Fruit fly (Drosophila melanogaster) whole organism, wandering third instar larva: ENCODE measurements around the gene Alp10.

Source experiments
- CG9705 ChIP-seq: fragments of 200-800 bp; sonication (Bioruptor generic); optimal IDR thresholded peaks from 2 replicates; lab custom pipeline; 2018; ENCODE audit warnings: missing biosample characterization, mild to moderate bottlenecking, missing genetic modification characterization
- Dfd ChIP-seq: fragments of >200 bp; optimal IDR thresholded peaks from 2 replicates; lab custom pipeline; 2017; ENCODE audit warnings: missing biosample characterization, missing genetic modification characterization

Gene Alp10

DNA sequence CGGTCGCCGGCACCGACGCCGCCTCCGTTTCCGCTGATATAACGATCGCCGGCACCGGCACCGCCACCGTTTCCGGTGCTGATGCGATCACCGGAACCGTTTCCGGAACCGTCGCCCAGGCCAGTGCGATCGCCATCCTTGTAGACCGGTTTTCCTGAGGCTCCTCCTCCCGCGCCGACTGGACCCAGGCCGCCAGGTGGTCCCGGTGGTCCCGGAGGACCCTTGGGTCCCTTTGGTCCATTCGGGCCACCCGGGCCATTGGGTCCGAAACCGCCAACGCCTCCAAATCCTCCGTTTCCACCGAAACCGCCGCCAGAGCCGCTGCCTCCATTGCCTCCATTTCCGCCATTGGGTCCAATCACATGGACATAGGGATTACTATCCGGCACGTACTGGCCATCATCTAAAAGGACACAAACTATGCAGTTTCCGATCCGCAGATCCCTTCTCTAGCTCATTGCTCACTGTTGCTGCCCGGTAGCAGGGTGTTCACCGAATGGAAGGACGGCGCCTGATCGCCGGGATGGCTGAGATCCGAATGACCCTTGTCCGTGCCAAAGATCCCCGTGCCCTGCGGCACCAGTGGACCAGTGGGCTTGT is 52.2 kb downstream of the Alp10 start:
- peak; percentile 99 for TF ChIP-seq Dfd
- TF ChIP-seq CG9705 (GFP tag; lab: Kevin White, UChicago), result no peak
